Fruit fly (Drosophila melanogaster) whole organism, embryonic: ENCODE measurements around the gene gpp.

Source experiments
- Bgb ChIP-seq: fragments of 200-800 bp; sonication (Bioruptor generic); IDR thresholded peaks from 2 replicates; pipeline ENCODE4 v1.3.6; 2022; ENCODE audit warnings: missing biosample characterization, missing genetic modification characterization; ENCODE audit not compliant: partially characterized antibody
- BtbVII ChIP-seq: fragments of 200-800 bp; sonication (Bioruptor generic); optimal IDR thresholded peaks from 3 replicates; lab custom pipeline; 2017; ENCODE audit warnings: missing biosample characterization, mild to moderate bottlenecking, missing genetic modification characterization
- CG10209 ChIP-seq: fragments of 200-800 bp; sonication (Bioruptor generic); optimal IDR thresholded peaks from 3 replicates; lab custom pipeline; 2017; ENCODE audit warnings: missing biosample characterization, mild to moderate bottlenecking, missing genetic modification characterization, missing genetic modification reagents
- CG1024 ChIP-seq: fragments of 200-800 bp; sonication (Bioruptor generic); IDR thresholded peaks from 2 replicates; pipeline ENCODE4 v1.3.6; 2022; ENCODE audit warnings: missing biosample characterization, missing genetic modification characterization
- CG10267 ChIP-seq: fragments of 200-800 bp; sonication (Bioruptor generic); optimal IDR thresholded peaks from 2 replicates; lab custom pipeline; 2018; ENCODE audit warnings: missing biosample characterization, mild to moderate bottlenecking, missing genetic modification characterization, moderate library complexity
- CG10321 ChIP-seq: fragments of 200-800 bp; sonication (Bioruptor generic); IDR thresholded peaks from 2 replicates; pipeline ENCODE4 v1.3.6; 2022; ENCODE audit warnings: missing biosample characterization, missing genetic modification characterization
- CG11247 ChIP-seq: fragments of 200-800 bp; sonication (Bioruptor generic); IDR thresholded peaks from 2 replicates; pipeline ENCODE4 v1.3.6; 2022; ENCODE audit warnings: missing biosample characterization, missing genetic modification characterization
- CG12155 ChIP-seq: fragments of 200-800 bp; sonication (Bioruptor generic); optimal IDR thresholded peaks from 3 replicates; lab custom pipeline; 2016; ENCODE audit warnings: missing biosample characterization, missing genetic modification characterization
- CG1233 ChIP-seq: fragments of 200-800 bp; sonication (Bioruptor generic); optimal IDR thresholded peaks from 4 replicates; lab custom pipeline; 2018; ENCODE audit warnings: missing biosample characterization, mild to moderate bottlenecking, missing genetic modification characterization
- CG17802 ChIP-seq: fragments of 200-800 bp; sonication (Bioruptor generic); optimal IDR thresholded peaks from 2 replicates; lab custom pipeline; 2018; ENCODE audit warnings: missing biosample characterization, mild to moderate bottlenecking, missing genetic modification characterization, moderate library complexity
- CG1792 ChIP-seq: fragments of 200-800 bp; sonication (Bioruptor generic); optimal IDR thresholded peaks from 2 replicates; lab custom pipeline; 2016; ENCODE audit warnings: missing biosample characterization, missing genetic modification characterization
- CG1832 ChIP-seq: fragments of 200-800 bp; sonication (Bioruptor generic); optimal IDR thresholded peaks from 2 replicates; lab custom pipeline; 2017; ENCODE audit warnings: missing biosample characterization, mild to moderate bottlenecking, missing genetic modification characterization, inconsistent platforms
- CG2199 ChIP-seq: fragments of 200-800 bp; sonication (Bioruptor generic); IDR thresholded peaks from 3 replicates; pipeline ENCODE4 v1.3.6; 2022; ENCODE audit warnings: missing biosample characterization, missing genetic modification characterization
- CG33557 ChIP-seq: fragments of 200-800 bp; sonication (Bioruptor generic); optimal IDR thresholded peaks from 2 replicates; lab custom pipeline; 2019; ENCODE audit warnings: missing biosample characterization, mild to moderate bottlenecking, missing genetic modification characterization, moderate library complexity
- CG4424 ChIP-seq: fragments of 200-800 bp; sonication (Bioruptor generic); optimal IDR thresholded peaks from 3 replicates; lab custom pipeline; 2016; ENCODE audit warnings: missing biosample characterization, missing genetic modification characterization
- CG6272 ChIP-seq: fragments of 200-800 bp; sonication (Bioruptor generic); IDR thresholded peaks from 2 replicates; pipeline ENCODE4 v1.3.6; 2022; ENCODE audit warnings: missing biosample characterization, missing genetic modification characterization
- CG7556 ChIP-seq: fragments of 200-800 bp; sonication (Bioruptor generic); optimal IDR thresholded peaks from 2 replicates; lab custom pipeline; 2017; ENCODE audit warnings: missing biosample characterization, mild to moderate bottlenecking, missing genetic modification characterization
- CG8478 ChIP-seq: fragments of >200 bp; optimal IDR thresholded peaks from 2 replicates; lab custom pipeline; 2018
- CG8765 ChIP-seq: fragments of 200-800 bp; sonication (Bioruptor generic); IDR thresholded peaks from 2 replicates; pipeline ENCODE4 v1.3.6; 2022; ENCODE audit warnings: missing biosample characterization, missing genetic modification characterization
- CG9609 ChIP-seq: fragments of 200-800 bp; sonication (Bioruptor generic); optimal IDR thresholded peaks from 3 replicates; lab custom pipeline; 2016; ENCODE audit warnings: missing biosample characterization, missing genetic modification characterization
- CG9727 ChIP-seq: fragments of 200-800 bp; sonication (Bioruptor generic); optimal IDR thresholded peaks from 3 replicates; lab custom pipeline; 2017; ENCODE audit warnings: missing biosample characterization, mild to moderate bottlenecking, missing genetic modification characterization
- H15 ChIP-seq: fragments of 200-800 bp; sonication (Bioruptor generic); IDR thresholded peaks from 3 replicates; pipeline ENCODE4 v1.3.6; 2022; ENCODE audit warnings: missing biosample characterization, missing genetic modification characterization
- HLH3B ChIP-seq: fragments of 200-800 bp; sonication (Bioruptor generic); IDR thresholded peaks from 2 replicates; pipeline ENCODE4 v1.3.6; 2022; ENCODE audit warnings: missing biosample characterization, missing genetic modification characterization
- Meics ChIP-seq: fragments of 200-800 bp; sonication (Bioruptor generic); optimal IDR thresholded peaks from 2 replicates; lab custom pipeline; 2017; ENCODE audit warnings: missing biosample characterization, mild to moderate bottlenecking, missing genetic modification characterization
- Neu2 ChIP-seq: fragments of 200-800 bp; sonication (Bioruptor generic); optimal IDR thresholded peaks from 3 replicates; lab custom pipeline; 2016; ENCODE audit warnings: missing biosample characterization, missing genetic modification characterization, borderline replicate concordance
- Ssrp ChIP-seq: fragments of 200-800 bp; sonication (Bioruptor generic); optimal IDR thresholded peaks from 2 replicates; lab custom pipeline; 2018; ENCODE audit warnings: missing biosample characterization, mild to moderate bottlenecking, missing genetic modification characterization, moderate library complexity
- Taf1 ChIP-seq: fragments of 200-800 bp; sonication (Bioruptor generic); IDR thresholded peaks from 2 replicates; pipeline ENCODE4 v1.3.6; 2022; ENCODE audit warnings: missing biosample characterization, missing genetic modification characterization
- Vsx1 ChIP-seq: fragments of 200-800 bp; sonication (Bioruptor generic); optimal IDR thresholded peaks from 2 replicates; lab custom pipeline; 2017; ENCODE audit warnings: missing biosample characterization, mild to moderate bottlenecking, missing genetic modification characterization, missing genetic modification reagents
- YL-1 ChIP-seq: fragments of 200-800 bp; sonication (Bioruptor generic); optimal IDR thresholded peaks from 3 replicates; lab custom pipeline; 2017; ENCODE audit warnings: missing biosample characterization, mild to moderate bottlenecking, missing genetic modification characterization
- ara ChIP-seq: fragments of 200-800 bp; sonication (Bioruptor generic); IDR thresholded peaks from 2 replicates; pipeline ENCODE4 v1.3.6; 2022; ENCODE audit warnings: missing biosample characterization, missing genetic modification characterization
- bab2 ChIP-seq: fragments of 200-800 bp; sonication (Bioruptor generic); optimal IDR thresholded peaks from 2 replicates; lab custom pipeline; 2016; ENCODE audit warnings: missing biosample characterization, missing genetic modification characterization
- bowl ChIP-seq: fragments of 200-800 bp; sonication (Bioruptor generic); IDR thresholded peaks from 2 replicates; pipeline ENCODE4 v1.3.6; 2022; ENCODE audit warnings: missing biosample characterization, missing genetic modification characterization
- ci ChIP-seq: fragments of 200-800 bp; sonication (Bioruptor generic); IDR thresholded peaks from 3 replicates; pipeline ENCODE4 v1.3.6; 2022; ENCODE audit warnings: missing biosample characterization, missing genetic modification characterization
- croc ChIP-seq: fragments of 200-800 bp; sonication (Bioruptor generic); conservative IDR thresholded peaks from 3 replicates; pipeline ENCODE4 v1.3.6; 2022; ENCODE audit warnings: missing biosample characterization, missing genetic modification characterization
- crp ChIP-seq, 2 experiments: fragments of 200-800 bp; sonication (Bioruptor generic); optimal IDR thresholded peaks; 2 replicates in 1 of 2; 3 replicates in 1 of 2; lab custom pipeline; 2017; ENCODE audit warnings: missing biosample characterization in 2 of 2, missing genetic modification characterization in 2 of 2, mild to moderate bottlenecking in 1 of 2, moderate library complexity in 1 of 2
- eve ChIP-seq, 2 experiments: fragments of >200 bp; optimal IDR thresholded peaks; 2 replicates each; lab custom pipeline; 2017; ENCODE audit warnings: missing biosample characterization in 2 of 2, missing genetic modification characterization in 2 of 2
- fd102C ChIP-seq: fragments of 200-800 bp; sonication (Bioruptor generic); optimal IDR thresholded peaks from 2 replicates; lab custom pipeline; 2018; ENCODE audit warnings: missing biosample characterization, mild to moderate bottlenecking, missing genetic modification characterization, moderate library complexity
- gcm ChIP-seq: fragments of 200-800 bp; sonication (Bioruptor generic); optimal IDR thresholded peaks from 2 replicates; lab custom pipeline; 2019; ENCODE audit warnings: missing biosample characterization, mild to moderate bottlenecking, missing genetic modification characterization, moderate library complexity
- lilli ChIP-seq: fragments of 200-800 bp; sonication (Bioruptor generic); optimal IDR thresholded peaks from 3 replicates; lab custom pipeline; 2016; ENCODE audit warnings: missing biosample characterization, missing genetic modification characterization
- maf-S ChIP-seq: fragments of 200-800 bp; sonication (Bioruptor generic); optimal IDR thresholded peaks from 2 replicates; lab custom pipeline; 2016; ENCODE audit warnings: missing biosample characterization, missing genetic modification characterization
- org-1 ChIP-seq: fragments of 200-800 bp; sonication (Bioruptor generic); optimal IDR thresholded peaks from 2 replicates; lab custom pipeline; 2017; ENCODE audit warnings: missing biosample characterization, missing genetic modification characterization
- otp ChIP-seq: fragments of 200-800 bp; sonication (Bioruptor generic); IDR thresholded peaks from 3 replicates; pipeline ENCODE4, ENCODE4 v1.3.6; 2022; ENCODE audit warnings: missing biosample characterization, missing genetic modification characterization
- pan ChIP-seq, 4 experiments: fragments of >200 bp in 3 of 4; fragments of 200-800 bp in 1 of 4; sonication (Bioruptor generic) in 1 of 4; optimal IDR thresholded peaks in 3 of 4; IDR thresholded peaks in 1 of 4; 2 replicates each; pipeline versions ENCODE4 v1.3.6 to Lab custom; 2017 to 2022; ENCODE audit warnings: missing biosample characterization in 2 of 4, missing genetic modification characterization in 2 of 4, mixed read lengths in 1 of 4
- peb ChIP-seq: fragments of 200-800 bp; sonication (Bioruptor generic); IDR thresholded peaks from 2 replicates; pipeline ENCODE4 v1.3.6; 2022; ENCODE audit warnings: missing biosample characterization, missing genetic modification characterization
- pita ChIP-seq: fragments of 200-800 bp; sonication (Bioruptor generic); optimal IDR thresholded peaks from 2 replicates; lab custom pipeline; 2017; ENCODE audit warnings: missing biosample characterization, mild to moderate bottlenecking, missing genetic modification characterization
- psq ChIP-seq: fragments of 200-800 bp; sonication (Bioruptor generic); optimal IDR thresholded peaks from 2 replicates; lab custom pipeline; 2017; ENCODE audit warnings: missing biosample characterization, missing genetic modification characterization
- pzg ChIP-seq: fragments of 200-800 bp; sonication (Bioruptor generic); optimal IDR thresholded peaks from 3 replicates; lab custom pipeline; 2018; ENCODE audit warnings: missing biosample characterization, mild to moderate bottlenecking, missing genetic modification characterization, moderate library complexity
- sens ChIP-seq: fragments of 200-800 bp; sonication (Bioruptor generic); peaks from one replicate; lab custom pipeline; 2016; ENCODE audit warnings: missing biosample characterization, missing genetic modification characterization
- stwl ChIP-seq: fragments of 200-800 bp; sonication (Bioruptor generic); optimal IDR thresholded peaks from 3 replicates; lab custom pipeline; 2018; ENCODE audit warnings: missing biosample characterization, mild to moderate bottlenecking, missing genetic modification characterization, moderate library complexity
- twi ChIP-seq: fragments of 200-800 bp; optimal IDR thresholded peaks from 2 replicates; lab custom pipeline; 2019; ENCODE audit warnings: missing biosample characterization, mild to moderate bottlenecking, missing genetic modification characterization, moderate library complexity

Gene gpp

dm6 chr3R:6423984-6424602 is 17.4 kb downstream of the gpp start (continued):
- peak; percentile 86 for TF ChIP-seq CG11247 (GFP tag; lab: Robert Waterston, UW)
- TF ChIP-seq CG1233 (GFP tag; lab: Kevin White, UChicago): peak; percentile 90
- peak; percentile 50 for TF ChIP-seq YL-1
- peak; percentile 41 for TF ChIP-seq psq (GFP tag; lab: Kevin White, UChicago)
- no peak for TF ChIP-seq CG8478
- peak; percentile 56 for TF ChIP-seq CG1832 (GFP tag; lab: Kevin White, UChicago)
- peak; percentile 97 for TF ChIP-seq lilli (GFP tag; lab: Kevin White, UChicago)
- TF ChIP-seq gcm (GFP tag; lab: Kevin White, UChicago): peak; percentile 90
- TF ChIP-seq pan (optimal IDR thresholded peaks at IDR 0.05; lab: Kevin White, UChicago): no peak
- peak in 1 of 2 experiments; percentile 95 for TF ChIP-seq pan (GFP tag; optimal IDR thresholded peaks at IDR 0.05 in 1 of 2, IDR thresholded peaks at IDR 0.05 in 1 of 2)
- TF ChIP-seq org-1: peak; percentile 93
- TF ChIP-seq CG2199 (GFP tag; lab: Robert Waterston, UW): peak; percentile 81
- TF ChIP-seq CG9609 (GFP tag; lab: Kevin White, UChicago): peak; percentile 93
- TF ChIP-seq croc (GFP tag; lab: Robert Waterston, UW): peak; percentile 80
- peak; percentile 69 for TF ChIP-seq fd102C
- TF ChIP-seq twi (tag; lab: Kevin White, UChicago): peak; percentile 68
- peak; percentile 72 for TF ChIP-seq CG1024 (GFP tag; lab: Robert Waterston, UW)
- TF ChIP-seq CG8765 (GFP tag; lab: Robert Waterston, UW): peak; percentile 84
- peak in 1 of 2 experiments; percentile 93 for TF ChIP-seq eve (GFP tag; optimal IDR thresholded peaks at IDR 0.05; lab: Kevin White, UChicago)
- TF ChIP-seq CG6272 (GFP tag; lab: Robert Waterston, UW): peak; percentile 81
- peak in 1 of 2 experiments; percentile 49 for TF ChIP-seq crp (GFP tag; optimal IDR thresholded peaks at IDR 0.05; lab: Kevin White, UChicago)
- peak; percentile 87 for TF ChIP-seq CG10267 (tag; lab: Kevin White, UChicago)
- TF ChIP-seq otp (GFP tag; lab: Robert Waterston, UW): peak; percentile 91
- TF ChIP-seq Ssrp (tag; lab: Kevin White, UChicago): peak; percentile 87
- peak; percentile 65 for TF ChIP-seq CG10321 (GFP tag; lab: Robert Waterston, UW)
- TF ChIP-seq Meics (GFP tag; lab: Kevin White, UChicago): peak; percentile 93
- peak; percentile 94 for TF ChIP-seq CG7556
- TF ChIP-seq H15 (GFP tag; lab: Robert Waterston, UW): peak; percentile 87
- no peak; the same call in 1 of the 2 replicates for TF ChIP-seq bowl (GFP tag; lab: Robert Waterston, UW)
- no peak for TF ChIP-seq pita (GFP tag; lab: Kevin White, UChicago)
- peak; percentile 90 for TF ChIP-seq ara (GFP tag; lab: Robert Waterston, UW)
- peak; percentile 86 for TF ChIP-seq BtbVII (GFP tag; lab: Kevin White, UChicago)
- peak; percentile 79 for TF ChIP-seq CG17802 (tag; lab: Kevin White, UChicago)
- peak; percentile 93 for TF ChIP-seq bab2 (GFP tag; lab: Kevin White, UChicago)
- TF ChIP-seq CG12155 (GFP tag; lab: Kevin White, UChicago): peak; percentile 92
- peak; percentile 86 for TF ChIP-seq CG1792 (GFP tag; lab: Kevin White, UChicago)
- TF ChIP-seq Taf1 (GFP tag; lab: Robert Waterston, UW): peak; percentile 76
- TF ChIP-seq CG10209 (GFP tag; lab: Kevin White, UChicago): peak; percentile 92
- peak; percentile 94 for TF ChIP-seq ci
- peak; percentile 93 for TF ChIP-seq CG9727
- peak; percentile 80 for TF ChIP-seq Neu2 (GFP tag; lab: Kevin White, UChicago)
- TF ChIP-seq CG33557 (GFP tag; lab: Kevin White, UChicago): peak; percentile 82
- peak; percentile 86 for TF ChIP-seq maf-S (GFP tag; lab: Kevin White, UChicago)
- TF ChIP-seq stwl (tag; lab: Kevin White, UChicago): peak; percentile 37
- peak; percentile 93 for TF ChIP-seq CG4424
- TF ChIP-seq Vsx1 (GFP tag; lab: Kevin White, UChicago): peak; percentile 78
- TF ChIP-seq peb (GFP tag; lab: Robert Waterston, UW): peak; percentile 88
- TF ChIP-seq HLH3B (GFP tag; lab: Robert Waterston, UW): peak; percentile 91
- peak; percentile 99 for TF ChIP-seq sens (GFP tag; lab: Kevin White, UChicago)
- no peak for TF ChIP-seq Bgb (GFP tag; lab: Robert Waterston, UW)
- peak; percentile 16 for TF ChIP-seq pzg (GFP tag; lab: Kevin White, UChicago)
